Fruit fly (Drosophila melanogaster) whole organism, embryonic: ENCODE measurements around the gene mgr.

Experiments
- Abd-B ChIP-seq: fragments of 200-800 bp; sonication (Bioruptor generic); optimal IDR thresholded peaks from 2 replicates; lab custom pipeline; 2018; ENCODE audit warnings: missing biosample characterization, mild to moderate bottlenecking, missing genetic modification characterization, moderate library complexity
- B-H2 ChIP-seq: fragments of 200-800 bp; sonication (Bioruptor generic); optimal IDR thresholded peaks from 2 replicates; lab custom pipeline; 2018; ENCODE audit warnings: missing biosample characterization, mild to moderate bottlenecking, missing genetic modification characterization
- CG10431 ChIP-seq: fragments of 200-800 bp; sonication (Bioruptor generic); optimal IDR thresholded peaks from 3 replicates; lab custom pipeline; 2018; ENCODE audit warnings: missing biosample characterization, mild to moderate bottlenecking, missing genetic modification characterization
- CG10543 ChIP-seq: fragments of 200-800 bp; sonication (Bioruptor generic); optimal IDR thresholded peaks from 3 replicates; lab custom pipeline; 2017; ENCODE audit warnings: missing biosample characterization, mild to moderate bottlenecking, missing genetic modification characterization, moderate library complexity
- CG13296 ChIP-seq: fragments of 200-800 bp; sonication (Bioruptor generic); optimal IDR thresholded peaks from 3 replicates; lab custom pipeline; 2018; ENCODE audit warnings: missing biosample characterization, mild to moderate bottlenecking, missing genetic modification characterization
- CG15514 ChIP-seq: fragments of 200-800 bp; sonication (Bioruptor generic); optimal IDR thresholded peaks from 3 replicates; lab custom pipeline; 2017; ENCODE audit warnings: missing biosample characterization, missing genetic modification characterization, mild to moderate bottlenecking, moderate library complexity, missing genetic modification reagents
- CG1603 ChIP-seq: fragments of 200-800 bp; sonication (Bioruptor generic); optimal IDR thresholded peaks from 2 replicates; lab custom pipeline; 2019; ENCODE audit warnings: missing biosample characterization, mild to moderate bottlenecking, missing genetic modification characterization, moderate library complexity
- CG16813 ChIP-seq: fragments of 200-800 bp; sonication (Bioruptor generic); IDR thresholded peaks from 3 replicates; pipeline ENCODE4 v1.3.6; 2022; ENCODE audit warnings: missing biosample characterization, missing genetic modification characterization; ENCODE audit not compliant: partially characterized antibody
- CG30403 ChIP-seq: fragments of 200-800 bp; sonication (Bioruptor generic); optimal IDR thresholded peaks from 3 replicates; lab custom pipeline; 2016; ENCODE audit warnings: missing biosample characterization, missing genetic modification characterization
- CG33557 ChIP-seq: fragments of 200-800 bp; sonication (Bioruptor generic); optimal IDR thresholded peaks from 2 replicates; lab custom pipeline; 2019; ENCODE audit warnings: missing biosample characterization, mild to moderate bottlenecking, missing genetic modification characterization, moderate library complexity
- CG34376 ChIP-seq: fragments of 200-800 bp; sonication (Bioruptor generic); optimal IDR thresholded peaks from 2 replicates; lab custom pipeline; 2018; ENCODE audit warnings: missing biosample characterization, mild to moderate bottlenecking, missing genetic modification characterization
- CG3847 ChIP-seq: fragments of 200-800 bp; sonication (Bioruptor generic); IDR thresholded peaks from 2 replicates; pipeline ENCODE4 v1.3.6; 2022; ENCODE audit warnings: missing biosample characterization, missing genetic modification characterization
- CG4404 ChIP-seq: fragments of 200-800 bp; sonication (Bioruptor generic); IDR thresholded peaks from 2 replicates; pipeline ENCODE4 v1.3.6; 2022; ENCODE audit warnings: missing biosample characterization, missing genetic modification characterization
- CG4617 ChIP-seq: fragments of 200-800 bp; sonication (Bioruptor generic); optimal IDR thresholded peaks from 3 replicates; lab custom pipeline; 2016; ENCODE audit warnings: missing biosample characterization, missing genetic modification characterization, borderline replicate concordance
- CG4854 ChIP-seq: fragments of 200-800 bp; sonication (Bioruptor generic); optimal IDR thresholded peaks from 2 replicates; lab custom pipeline; 2016; ENCODE audit warnings: missing biosample characterization, missing genetic modification characterization, inconsistent platforms
- CG5953 ChIP-seq: fragments of 200-800 bp; sonication (Bioruptor generic); IDR thresholded peaks from 2 replicates; pipeline ENCODE4 v1.3.6; 2022; ENCODE audit warnings: missing biosample characterization, missing genetic modification characterization
- CG7271 ChIP-seq: fragments of 200-800 bp; sonication (Bioruptor generic); optimal IDR thresholded peaks from 2 replicates; lab custom pipeline; 2018; ENCODE audit warnings: missing biosample characterization, mild to moderate bottlenecking, missing genetic modification characterization, moderate library complexity
- CG7839 ChIP-seq: fragments of 200-800 bp; sonication (Bioruptor generic); optimal IDR thresholded peaks from 3 replicates; lab custom pipeline; 2018; ENCODE audit warnings: missing biosample characterization, mild to moderate bottlenecking, missing genetic modification characterization, moderate library complexity
- CG8089 ChIP-seq: fragments of 200-800 bp; sonication (Bioruptor generic); optimal IDR thresholded peaks from 3 replicates; lab custom pipeline; 2016; ENCODE audit warnings: missing biosample characterization, missing genetic modification characterization
- CG8765 ChIP-seq: fragments of 200-800 bp; sonication (Bioruptor generic); IDR thresholded peaks from 2 replicates; pipeline ENCODE4 v1.3.6; 2022; ENCODE audit warnings: missing biosample characterization, missing genetic modification characterization
- CTCF ChIP-seq: fragments of 200-800 bp; sonication (Bioruptor generic); optimal IDR thresholded peaks from 2 replicates; lab custom pipeline; 2017; ENCODE audit warnings: missing biosample characterization, mild to moderate bottlenecking, missing genetic modification characterization, moderate library complexity
- Dfd ChIP-seq, 2 experiments: fragments of >200 bp; optimal IDR thresholded peaks; 2 replicates each; lab custom pipeline; 2017; ENCODE audit warnings: missing biosample characterization in 2 of 2, missing genetic modification characterization in 2 of 2
- Eip74EF ChIP-seq, 2 experiments: fragments of 200-800 bp in 1 of 2; fragments of >200 bp in 1 of 2; sonication (Bioruptor generic) in 1 of 2; optimal IDR thresholded peaks; 2 replicates each; lab custom pipeline; 2017 to 2019; ENCODE audit warnings: missing biosample characterization in 2 of 2, missing genetic modification characterization in 2 of 2, mild to moderate bottlenecking in 1 of 2, moderate library complexity in 1 of 2
- H2.0 ChIP-seq: fragments of 200-800 bp; sonication (Bioruptor generic); IDR thresholded peaks from 2 replicates; pipeline ENCODE4 v1.3.6; 2022; ENCODE audit warnings: missing biosample characterization, missing genetic modification characterization
- HLH4C ChIP-seq: fragments of 200-800 bp; sonication (Bioruptor generic); IDR thresholded peaks from 3 replicates; pipeline ENCODE4 v1.3.6; 2022; ENCODE audit warnings: missing biosample characterization, missing genetic modification characterization; ENCODE audit not compliant: partially characterized antibody
- Hey ChIP-seq: fragments of 200-800 bp; sonication (Bioruptor generic); optimal IDR thresholded peaks from 3 replicates; lab custom pipeline; 2018; ENCODE audit warnings: missing biosample characterization, mild to moderate bottlenecking, missing genetic modification characterization
- Lpt ChIP-seq: fragments of >200 bp; optimal IDR thresholded peaks from 2 replicates; lab custom pipeline; 2018; ENCODE audit warnings: missing biosample characterization, missing genetic modification characterization
- Neu2 ChIP-seq: fragments of 200-800 bp; sonication (Bioruptor generic); optimal IDR thresholded peaks from 3 replicates; lab custom pipeline; 2016; ENCODE audit warnings: missing biosample characterization, missing genetic modification characterization, borderline replicate concordance
- Nf-YC ChIP-seq: fragments of 200-800 bp; optimal IDR thresholded peaks from 3 replicates; lab custom pipeline; 2019; ENCODE audit warnings: missing biosample characterization, mild to moderate bottlenecking, missing genetic modification characterization, moderate library complexity
- Six4 ChIP-seq: fragments of 200-800 bp; sonication (Bioruptor generic); optimal IDR thresholded peaks from 2 replicates; lab custom pipeline; 2016; ENCODE audit warnings: missing biosample characterization, missing genetic modification characterization
- Sry-δ ChIP-seq: fragments of 200-800 bp; sonication (Bioruptor generic); optimal IDR thresholded peaks from 2 replicates; lab custom pipeline; 2016; ENCODE audit warnings: missing biosample characterization, missing genetic modification characterization
- YL-1 ChIP-seq: fragments of 200-800 bp; sonication (Bioruptor generic); optimal IDR thresholded peaks from 3 replicates; lab custom pipeline; 2017; ENCODE audit warnings: missing biosample characterization, mild to moderate bottlenecking, missing genetic modification characterization
- az2 ChIP-seq: fragments of 200-800 bp; sonication (Bioruptor generic); optimal IDR thresholded peaks from 3 replicates; lab custom pipeline; 2016; ENCODE audit warnings: missing biosample characterization, missing genetic modification characterization
- bbx ChIP-seq: fragments of 200-800 bp; sonication (Bioruptor generic); IDR thresholded peaks from 2 replicates; pipeline ENCODE4 v1.3.6; 2022; ENCODE audit warnings: missing biosample characterization, missing genetic modification characterization; ENCODE audit not compliant: partially characterized antibody
- bcd ChIP-seq: fragments of 200-800 bp; sonication (Bioruptor generic); optimal IDR thresholded peaks from 2 replicates; lab custom pipeline; 2017; ENCODE audit warnings: missing biosample characterization, mild to moderate bottlenecking, missing genetic modification characterization
- cato ChIP-seq: fragments of 200-800 bp; sonication (Bioruptor generic); optimal IDR thresholded peaks from 2 replicates; lab custom pipeline; 2016; ENCODE audit warnings: missing biosample characterization, missing genetic modification characterization, borderline replicate concordance
- chn ChIP-seq: fragments of 200-800 bp; sonication (Bioruptor generic); optimal IDR thresholded peaks from 2 replicates; lab custom pipeline; 2016; ENCODE audit warnings: missing biosample characterization, missing genetic modification characterization
- croc ChIP-seq: fragments of 200-800 bp; sonication (Bioruptor generic); conservative IDR thresholded peaks from 3 replicates; pipeline ENCODE4 v1.3.6; 2022; ENCODE audit warnings: missing biosample characterization, missing genetic modification characterization
- dati ChIP-seq: fragments of 200-800 bp; sonication (Bioruptor generic); IDR thresholded peaks from 2 replicates; pipeline ENCODE4 v1.3.6; 2022; ENCODE audit warnings: missing biosample characterization, missing genetic modification characterization
- ewg ChIP-seq: fragments of 200-800 bp; sonication (Bioruptor generic); optimal IDR thresholded peaks from 3 replicates; lab custom pipeline; 2017; ENCODE audit warnings: mild to moderate bottlenecking, missing biosample characterization, missing genetic modification reagents, missing genetic modification characterization
- fd96Cb ChIP-seq: fragments of 200-800 bp; sonication (Bioruptor generic); optimal IDR thresholded peaks from 2 replicates; lab custom pipeline; 2018; ENCODE audit warnings: missing biosample characterization, mild to moderate bottlenecking, missing genetic modification characterization, moderate library complexity
- ind ChIP-seq: fragments of 200-800 bp; sonication (Bioruptor generic); optimal IDR thresholded peaks from 3 replicates; lab custom pipeline; 2016; ENCODE audit warnings: missing biosample characterization, missing genetic modification characterization
- lola ChIP-seq, 3 experiments: fragments of >200 bp in 2 of 3; fragments of 200-800 bp in 1 of 3; sonication (Bioruptor generic) in 1 of 3; optimal IDR thresholded peaks; 2 replicates each; lab custom pipeline; 2017 to 2019; ENCODE audit warnings: missing biosample characterization in 3 of 3, missing genetic modification characterization in 3 of 3, mild to moderate bottlenecking in 1 of 3, moderate library complexity in 1 of 3
- pan ChIP-seq, 4 experiments: fragments of >200 bp in 3 of 4; fragments of 200-800 bp in 1 of 4; sonication (Bioruptor generic) in 1 of 4; optimal IDR thresholded peaks in 3 of 4; IDR thresholded peaks in 1 of 4; 2 replicates each; pipeline versions ENCODE4 v1.3.6 to Lab custom; 2017 to 2022; ENCODE audit warnings: missing biosample characterization in 2 of 4, missing genetic modification characterization in 2 of 4, mixed read lengths in 1 of 4
- pfk ChIP-seq: fragments of 200-800 bp; sonication (Bioruptor generic); optimal IDR thresholded peaks from 2 replicates; lab custom pipeline; 2018; ENCODE audit warnings: missing biosample characterization, mild to moderate bottlenecking, missing genetic modification characterization, moderate library complexity
- ranshi ChIP-seq: fragments of 200-800 bp; sonication (Bioruptor generic); IDR thresholded peaks from 2 replicates; pipeline ENCODE4 v1.3.6; 2022; ENCODE audit warnings: missing biosample characterization, missing genetic modification characterization
- row ChIP-seq: fragments of 200-800 bp; sonication (Bioruptor generic); IDR thresholded peaks from 3 replicates; pipeline ENCODE4 v1.3.6; 2022; ENCODE audit warnings: missing biosample characterization, missing genetic modification characterization
- vfl ChIP-seq: fragments of 200-800 bp; sonication (Bioruptor generic); optimal IDR thresholded peaks from 2 replicates; lab custom pipeline; 2016; ENCODE audit warnings: missing biosample characterization, missing genetic modification characterization
- zen ChIP-seq: fragments of 200-800 bp; sonication (Bioruptor generic); optimal IDR thresholded peaks from 3 replicates; lab custom pipeline; 2018; ENCODE audit warnings: missing biosample characterization, mild to moderate bottlenecking, missing genetic modification characterization, moderate library complexity

The mgr gene

dm6 chr3R:11409667-11410137, at the start of gene mgr, which contains the start of gene Irbp (continued):
- TF ChIP-seq fd96Cb (peak; percentile 90), YL-1 (peak; percentile 93), bbx (GFP tag; lab: Robert Waterston, UW) (peak; percentile 78), Dfd (GFP tag; optimal IDR thresholded peaks at IDR 0.05; lab: Kevin White, UChicago) (no peak), Eip74EF (GFP tag; optimal IDR thresholded peaks at IDR 0.05; lab: Kevin White, UChicago) (no peak), B-H2 (GFP tag; lab: Kevin White, UChicago) (peak; percentile 86), CG13296 (GFP tag; lab: Kevin White, UChicago) (peak; percentile 86), CG15514 (GFP tag; lab: Kevin White, UChicago) (peak; percentile 86), CG8765 (peak; percentile 90), CG4617 (GFP tag; lab: Kevin White, UChicago) (peak; percentile 47), az2 (GFP tag; lab: Kevin White, UChicago) (peak; percentile 90), CG4404 (GFP tag; lab: Robert Waterston, UW) (peak; percentile 92), row (GFP tag; lab: Robert Waterston, UW) (peak; percentile 97), CG7839 (tag; lab: Kevin White, UChicago) (peak; percentile 92), Hey (tag; lab: Kevin White, UChicago) (no peak), CG33557 (GFP tag; lab: Kevin White, UChicago) (peak; percentile 91), CG10543 (GFP tag; lab: Kevin White, UChicago) (no peak), Neu2 (GFP tag; lab: Kevin White, UChicago) (peak; percentile 16), Six4 (GFP tag; lab: Kevin White, UChicago) (peak; percentile 87), CG1603 (tag; lab: Kevin White, UChicago) (no peak), lola (GFP tag; optimal IDR thresholded peaks at IDR 0.05; lab: Kevin White, UChicago) (peak in 1 of 3 experiments; percentile 93), Abd-B (peak; percentile 82), CG8089 (no peak), Sry-δ (GFP tag; lab: Kevin White, UChicago) (peak; percentile 76), vfl (GFP tag; lab: Kevin White, UChicago) (peak; percentile 65), pan (optimal IDR thresholded peaks at IDR 0.05; lab: Kevin White, UChicago) (no peak), pan (GFP tag; optimal IDR thresholded peaks at IDR 0.05 in 1 of 2, IDR thresholded peaks at IDR 0.05 in 1 of 2) (peak in 1 of 2 experiments; percentile 96), dati (GFP tag; lab: Robert Waterston, UW) (no peak), chn (peak; percentile 53), CG34376 (GFP tag; lab: Kevin White, UChicago) (peak; percentile 59), CG10431 (GFP tag; lab: Kevin White, UChicago) (peak; percentile 73), CG16813 (GFP tag; lab: Robert Waterston, UW) (peak; percentile 83), HLH4C (peak; percentile 84), Lpt (GFP tag; lab: Kevin White, UChicago) (no peak), CG30403 (GFP tag; lab: Kevin White, UChicago) (peak; percentile 92), cato (peak; percentile 76), bcd (GFP tag; lab: Kevin White, UChicago) (peak; percentile 88), zen (tag; lab: Kevin White, UChicago) (peak; percentile 95), H2.0 (GFP tag; lab: Robert Waterston, UW) (peak; percentile 92), ranshi (GFP tag; lab: Robert Waterston, UW) (peak; percentile 92), CG3847 (GFP tag; lab: Robert Waterston, UW) (peak; percentile 95), CG7271 (peak; percentile 95), croc (GFP tag; lab: Robert Waterston, UW) (peak; percentile 87), CG4854 (GFP tag; lab: Kevin White, UChicago) (no peak), ind (GFP tag; lab: Kevin White, UChicago) (peak; percentile 88), ewg (GFP tag; lab: Kevin White, UChicago) (peak; percentile 83), Nf-YC (tag; lab: Kevin White, UChicago) (peak; percentile 77), CG5953 (GFP tag; lab: Robert Waterston, UW) (peak; percentile 73), pfk (GFP tag; lab: Kevin White, UChicago) (no peak), CTCF (GFP tag; lab: Kevin White, UChicago) (peak; percentile 23)
